Worm (Caenorhabditis elegans): ENCODE data around the gene T28F3.9.

DNA sequence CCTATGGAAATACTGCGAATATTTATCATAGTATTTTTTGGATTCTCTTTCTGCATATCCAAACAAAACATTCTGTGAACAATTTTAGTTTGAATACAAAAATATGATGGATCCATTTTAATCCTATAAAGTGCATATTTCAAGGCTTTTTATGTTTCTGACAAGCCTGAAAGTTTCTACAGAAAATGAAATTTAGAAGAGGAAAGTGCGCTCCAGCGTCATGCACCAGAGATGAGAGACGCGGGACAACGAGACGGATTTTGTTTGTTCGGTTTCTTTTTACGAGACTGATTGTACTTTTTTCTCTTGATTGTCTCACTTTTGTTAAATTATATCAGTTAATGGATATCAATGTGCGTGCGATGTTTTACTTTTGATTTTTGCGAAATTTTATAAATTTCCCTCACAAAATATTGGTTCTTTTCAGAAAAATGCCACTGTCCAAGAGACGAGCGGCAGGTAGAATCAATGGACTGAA lies 22.8 kb downstream of the T28F3.9 start, which contains the start of gene C49C3.6:
- TF ChIP-seq ztf-23 (GFP tag; IDR thresholded peaks at IDR 0.05) (no peak), ztf-29 (GFP tag; IDR thresholded peaks at IDR 0.05) (no peak), T22C8.4 (GFP tag; IDR thresholded peaks at IDR 0.05) (no peak), tab-1 (GFP tag; IDR thresholded peaks at IDR 0.05) (no peak), flt-1 (GFP tag; IDR thresholded peaks at IDR 0.05) (no peak)
